Fruit fly (Drosophila melanogaster) whole organism, wandering third instar larva: ENCODE measurements around the gene amrt.

ENCODE experiments used
- Mio ChIP-seq: sonication (Bioruptor generic); optimal IDR thresholded peaks from 2 replicates; lab custom pipeline; 2016; ENCODE audit warnings: missing biosample characterization, missing genetic modification characterization
- ey ChIP-seq: fragments of 200-800 bp; sonication (Bioruptor generic); optimal IDR thresholded peaks from 2 replicates; lab custom pipeline; 2016; ENCODE audit warnings: missing biosample characterization, missing genetic modification characterization
- h ChIP-seq: fragments of 200-800 bp; sonication (Bioruptor generic); optimal IDR thresholded peaks from 3 replicates; lab custom pipeline; 2016; ENCODE audit warnings: missing biosample characterization, mild to moderate bottlenecking, missing genetic modification characterization
- pan ChIP-seq: fragments of >200 bp; optimal IDR thresholded peaks from 2 replicates; lab custom pipeline; 2017
- psq ChIP-seq: fragments of 200-800 bp; sonication (Bioruptor generic); optimal IDR thresholded peaks from 3 replicates; lab custom pipeline; 2017; ENCODE audit warnings: missing biosample characterization, mild to moderate bottlenecking, missing genetic modification characterization, moderate library complexity

- TF ChIP-seq ey (GFP tag; lab: Kevin White, UChicago) (no peak), pan (no peak), h (no peak), Mio (GFP tag; lab: Kevin White, UChicago) (no peak), psq (GFP tag; lab: Kevin White, UChicago) (no peak)
Measured at dm6 chrX:13761762-13762371, 20.4 kb upstream of the amrt start.
